Worm (Caenorhabditis elegans) whole organism, L2 larva: Measurements from ENCODE around the gene nhr-267.
"Not testable (repeated sequence)": the region's sequence is repeated elsewhere in the genome, so short reads cannot be mapped to it uniquely, and the experiment has no call there.

Experiments used
- C34F6.9 ChIP-seq: fragments of 150-350 bp; optimal IDR thresholded peaks from 2 replicates; lab custom pipeline; 2014; ENCODE audit warnings: missing biosample characterization, missing genetic modification characterization
- F13H6.1 ChIP-seq: sonication (generic microtip); optimal IDR thresholded peaks from 2 replicates; lab custom pipeline; 2016; ENCODE audit warnings: missing genetic modification characterization, missing compliant biosample characterization
- ZK546.5 ChIP-seq: sonication (generic microtip); optimal IDR thresholded peaks from 2 replicates; lab custom pipeline; 2017; ENCODE audit warnings: missing biosample characterization, missing genetic modification characterization
- alr-1 ChIP-seq: fragments of 150-350 bp; optimal IDR thresholded peaks from 2 replicates; lab custom pipeline; 2014; ENCODE audit warnings: missing biosample characterization, missing genetic modification characterization
- aly-2 ChIP-seq: fragments of 150-350 bp; optimal IDR thresholded peaks from 2 replicates; lab custom pipeline; 2014; ENCODE audit warnings: missing biosample characterization, missing genetic modification characterization
- ama-1 ChIP-seq: fragments of 150-350 bp; optimal IDR thresholded peaks from 2 replicates; lab custom pipeline; 2018; ENCODE audit warnings: inconsistent platforms
- ceh-82 ChIP-seq: fragments of 150-350 bp; optimal IDR thresholded peaks from 2 replicates; lab custom pipeline; 2014; ENCODE audit warnings: missing biosample characterization, missing genetic modification characterization
- crh-2 ChIP-seq: sonication (generic microtip); optimal IDR thresholded peaks from 2 replicates; lab custom pipeline; 2017; ENCODE audit warnings: missing biosample characterization, missing genetic modification characterization
- dmd-4 ChIP-seq: sonication (generic microtip); optimal IDR thresholded peaks from 2 replicates; lab custom pipeline; 2017; ENCODE audit warnings: missing biosample characterization, missing genetic modification characterization
- egl-27 ChIP-seq: sonication (generic microtip); optimal IDR thresholded peaks from 3 replicates; lab custom pipeline; 2017; ENCODE audit warnings: missing biosample characterization, missing genetic modification reagents, missing genetic modification characterization
- elt-1 ChIP-seq: fragments of 150-350 bp; optimal IDR thresholded peaks from 2 replicates; lab custom pipeline; 2014; ENCODE audit warnings: missing biosample characterization, missing genetic modification characterization
- elt-3 ChIP-seq: sonication (generic microtip); optimal IDR thresholded peaks from 2 replicates; lab custom pipeline; 2017; ENCODE audit warnings: missing biosample characterization, missing genetic modification characterization
- fos-1 ChIP-seq: fragments of 150-350 bp; optimal IDR thresholded peaks from 2 replicates; lab custom pipeline; 2014; ENCODE audit warnings: missing biosample characterization, missing genetic modification characterization
- gmeb-1 ChIP-seq: fragments of 150-350 bp; optimal IDR thresholded peaks from 2 replicates; lab custom pipeline; 2014; ENCODE audit warnings: missing biosample characterization, missing genetic modification characterization
- lin-11 ChIP-seq: fragments of 150-350 bp; sonication (generic microtip); optimal IDR thresholded peaks from 2 replicates; lab custom pipeline; 2014; ENCODE audit warnings: missing biosample characterization, missing genetic modification characterization, inconsistent platforms, mixed read lengths
- lsy-2 ChIP-seq, 2 experiments: fragments of 150-350 bp in 1 of 2; sonication (generic microtip) in 1 of 2; optimal IDR thresholded peaks; 2 replicates each; lab custom pipeline; 2014 to 2017; ENCODE audit warnings: missing biosample characterization in 2 of 2, missing genetic modification characterization in 2 of 2
- mdl-1 ChIP-seq, 2 experiments: fragments of 150-350 bp in 1 of 2; sonication (generic microtip) in 1 of 2; optimal IDR thresholded peaks; 2 replicates each; lab custom pipeline; 2017; ENCODE audit warnings: missing biosample characterization in 2 of 2, missing genetic modification characterization in 2 of 2
- nhr-10 ChIP-seq: sonication (generic microtip); optimal IDR thresholded peaks from 2 replicates; lab custom pipeline; 2017; ENCODE audit warnings: missing biosample characterization, missing genetic modification characterization
- nhr-11 ChIP-seq: fragments of 150-350 bp; optimal IDR thresholded peaks from 2 replicates; lab custom pipeline; 2014; ENCODE audit warnings: missing biosample characterization, missing genetic modification characterization
- nhr-129 ChIP-seq: fragments of 150-350 bp; optimal IDR thresholded peaks from 2 replicates; lab custom pipeline; 2014; ENCODE audit warnings: missing biosample characterization, missing genetic modification characterization
- nhr-21 ChIP-seq: fragments of 150-350 bp; optimal IDR thresholded peaks from 2 replicates; lab custom pipeline; 2014; ENCODE audit warnings: missing biosample characterization, missing genetic modification characterization
- nhr-25 ChIP-seq: fragments of 150-350 bp; sonication (generic microtip); optimal IDR thresholded peaks from 3 replicates; lab custom pipeline; 2014; ENCODE audit warnings: missing biosample characterization, missing genetic modification characterization
- nhr-6 ChIP-seq: fragments of 150-350 bp; optimal IDR thresholded peaks from 2 replicates; lab custom pipeline; 2014; ENCODE audit warnings: missing biosample characterization, missing genetic modification characterization
- peb-1 ChIP-seq: fragments of 150-350 bp; optimal IDR thresholded peaks from 2 replicates; lab custom pipeline; 2014; ENCODE audit warnings: missing biosample characterization, missing genetic modification characterization
- sem-4 ChIP-seq: fragments of 150-350 bp; optimal IDR thresholded peaks from 2 replicates; lab custom pipeline; 2014; ENCODE audit warnings: missing biosample characterization, missing genetic modification reagents, missing genetic modification characterization
- skn-1 ChIP-seq: sonication (generic microtip); optimal IDR thresholded peaks from 2 replicates; lab custom pipeline; 2017; ENCODE audit warnings: missing biosample characterization, missing genetic modification characterization
- sma-3 ChIP-seq: sonication (generic microtip); optimal IDR thresholded peaks from 2 replicates; lab custom pipeline; 2016; ENCODE audit warnings: missing genetic modification reagents, missing genetic modification characterization, missing compliant biosample characterization
- sma-9 ChIP-seq, 2 experiments: fragments of 150-350 bp in 1 of 2; sonication (generic microtip) in 1 of 2; optimal IDR thresholded peaks; 2 replicates each; lab custom pipeline; 2014 to 2016; ENCODE audit warnings: missing genetic modification characterization in 2 of 2, mild to moderate bottlenecking in 1 of 2, missing biosample characterization in 1 of 2, missing compliant biosample characterization in 1 of 2, missing genetic modification reagents in 1 of 2, moderate library complexity in 1 of 2
- unc-39 ChIP-seq: fragments of 150-350 bp; optimal IDR thresholded peaks from 2 replicates; lab custom pipeline; 2014; ENCODE audit warnings: missing biosample characterization, missing genetic modification characterization
- unc-55 ChIP-seq: fragments of 150-350 bp; sonication (generic microtip); optimal IDR thresholded peaks from 3 replicates; lab custom pipeline; 2014; ENCODE audit warnings: missing biosample characterization, missing genetic modification reagents, missing genetic modification characterization
- unc-62 ChIP-seq: fragments of 150-350 bp; optimal IDR thresholded peaks from 2 replicates; lab custom pipeline; 2014; ENCODE audit warnings: missing biosample characterization, missing genetic modification reagents, missing genetic modification characterization
- ztf-11 ChIP-seq: sonication (generic microtip); optimal IDR thresholded peaks from 2 replicates; lab custom pipeline; 2017; ENCODE audit warnings: missing biosample characterization, missing genetic modification characterization

Gene nhr-267

DNA sequence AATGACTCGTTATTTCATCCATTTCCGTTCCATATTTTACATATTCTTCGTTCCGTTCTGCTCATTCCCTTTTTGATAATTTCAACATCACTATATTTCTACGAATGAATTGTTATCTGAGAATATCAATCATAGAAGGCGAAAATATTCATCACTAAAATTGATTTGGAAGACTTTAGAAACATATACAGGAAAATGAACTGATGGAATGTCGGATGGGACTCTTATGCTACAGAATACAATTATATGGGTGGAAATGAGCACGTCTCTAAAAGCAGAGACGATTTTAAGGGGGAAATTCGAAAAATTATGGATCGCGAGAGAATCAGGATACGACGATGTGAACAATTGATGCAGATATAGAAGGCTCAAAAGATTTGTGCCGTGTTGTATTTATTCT lies 33.8 kb upstream of the nhr-267 start:
- TF ChIP-seq sem-4 (no peak), ztf-11 (tag; lab: Kevin White, UChicago) (no peak), peb-1 (tag; lab: Kevin White, UChicago) (no peak), nhr-10 (no peak), nhr-6 (tag; lab: Kevin White, UChicago) (no peak)
- TF ChIP-seq, all 48 proteins: peak for 0

DNA sequence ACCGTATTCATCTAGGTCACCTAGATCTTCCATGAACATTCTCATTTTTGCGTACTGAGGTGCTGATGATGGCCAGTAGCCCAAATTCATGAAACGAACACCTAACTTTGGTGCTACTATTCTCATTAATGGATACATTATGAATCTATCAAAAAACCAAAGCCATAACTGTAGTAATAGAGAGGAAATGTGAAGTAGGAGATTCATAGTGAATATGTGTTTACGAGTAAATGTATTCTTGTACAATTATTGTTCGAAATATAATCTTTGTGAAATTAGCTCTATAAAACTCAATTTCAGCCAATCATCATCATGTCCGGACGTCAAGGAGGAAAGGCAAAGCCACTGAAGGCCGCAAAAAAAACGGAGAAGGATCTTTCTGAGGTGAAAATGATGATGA lies 32.9 kb upstream of the nhr-267 start, which contains the start of the genes F49C12.11 and nemt-1:
F49C12.11 (plus strand) TSS at position 301 of the 400 bp plus-strand sequence.
nemt-1 (minus strand) TSS at position 360 of the 400 bp plus-strand sequence.
- TF ChIP-seq ZK546.5 (tag; lab: Kevin White, UChicago) (no peak), ama-1 (lab: Kevin White, UChicago) (no peak), ceh-82 (tag; lab: Kevin White, UChicago) (no peak), peb-1 (tag; lab: Kevin White, UChicago) (no peak), aly-2 (no peak), unc-62 (GFP tag; lab: Kevin White, UChicago) (no peak), gmeb-1 (no peak), alr-1 (tag; lab: Kevin White, UChicago) (no peak), elt-1 (tag; lab: Kevin White, UChicago) (no peak), nhr-25 (tag; lab: Kevin White, UChicago) (no peak), sma-9 (GFP tag; optimal IDR thresholded peaks at IDR 0.05; lab: Kevin White, UChicago) (no peak), sma-9 (tag; optimal IDR thresholded peaks at IDR 0.05; lab: Kevin White, UChicago) (no peak)

- TF ChIP-seq nhr-11 (tag; lab: Kevin White, UChicago): no peak
- TF ChIP-seq elt-3 (tag; lab: Kevin White, UChicago): no peak
- TF ChIP-seq nhr-6 (tag; lab: Kevin White, UChicago): no peak
- no peak for TF ChIP-seq nhr-21 (tag; lab: Kevin White, UChicago)
- no peak for TF ChIP-seq F13H6.1 (tag; lab: Kevin White, UChicago)
- no peak for TF ChIP-seq dmd-4 (tag; lab: Kevin White, UChicago)
- no peak for TF ChIP-seq C34F6.9
- TF ChIP-seq mdl-1 (tag; optimal IDR thresholded peaks at IDR 0.05; lab: Kevin White, UChicago): no peak
Measured at ce11 chrIV:9318147-9318546, 31.9 kb upstream of the nhr-267 start.

- peak; percentile 11 for TF ChIP-seq fos-1 (tag; lab: Kevin White, UChicago)
- TF ChIP-seq sma-3 (GFP tag; lab: Kevin White, UChicago): peak; percentile 6
- TF ChIP-seq gmeb-1: peak; percentile 26
- TF ChIP-seq egl-27 (tag; lab: Kevin White, UChicago): no peak
- TF ChIP-seq nhr-129: peak; percentile 61
- no peak for TF ChIP-seq unc-39 (tag; lab: Kevin White, UChicago)
- TF ChIP-seq C34F6.9: peak; percentile 59
- peak; percentile 65 for TF ChIP-seq unc-55 (GFP tag; lab: Kevin White, UChicago)
- no peak for TF ChIP-seq unc-62 (GFP tag; lab: Kevin White, UChicago)
- peak in 1 of 2 experiments; percentile 3 for TF ChIP-seq lsy-2 (tag; optimal IDR thresholded peaks at IDR 0.05; lab: Kevin White, UChicago)
- TF ChIP-seq crh-2 (tag; lab: Kevin White, UChicago): peak; percentile 5
- no peak for TF ChIP-seq elt-1 (tag; lab: Kevin White, UChicago)
- TF ChIP-seq skn-1 (tag; lab: Kevin White, UChicago): peak; percentile 97
- peak; percentile 18 for TF ChIP-seq lin-11 (tag; lab: Kevin White, UChicago)
Measured at ce11 chrIV:9316068-9316681, 30.0 kb upstream of the nhr-267 start, which contains the start of the genes F49C12.9 and rpn-7. Gene F49C12.9 (minus strand): TSS chrIV:9316215. Gene rpn-7 (plus strand): TSS chrIV:9316631.

- not testable (repeated sequence) for TF ChIP-seq nhr-11 (tag; lab: Kevin White, UChicago); unc-55 (GFP tag; lab: Kevin White, UChicago); aly-2
- TF ChIP-seq, all 48 proteins: peak for 0; not testable (repeated sequence) for 48
Measured at ce11 chrIV:9312827-9313226, 26.6 kb upstream of the nhr-267 start, which contains the start of gene F49C12.7. Gene F49C12.7 (minus strand): TSS chrIV:9312927.
